Worm (Caenorhabditis elegans) whole organism, early embryonic: ENCODE results near the gene F32D8.15.

Source experiments
- flt-1 ChIP-seq: fragments of 200-800 bp; sonication (Bioruptor generic); IDR thresholded peaks from 2 replicates; pipeline ENCODE4 v1.3.6; 2022; ENCODE audit warnings: missing genetic modification characterization, missing compliant biosample characterization
- pes-1 ChIP-seq: fragments of 200-800 bp; sonication (Bioruptor generic); IDR thresholded peaks from 2 replicates; pipeline ENCODE4 v1.3.6; 2022; ENCODE audit warnings: missing genetic modification reagents, missing genetic modification characterization, missing compliant biosample characterization
- sea-1 ChIP-seq: fragments of 200-800 bp; sonication (Bioruptor generic); conservative IDR thresholded peaks from 2 replicates; pipeline ENCODE4 v1.3.6; 2022; ENCODE audit warnings: missing genetic modification characterization, missing compliant biosample characterization
- tbx-37 ChIP-seq: fragments of 200-800 bp; sonication (Bioruptor generic); conservative IDR thresholded peaks from 2 replicates; pipeline ENCODE4 v1.3.6; 2022; ENCODE audit warnings: missing genetic modification reagents, missing genetic modification characterization, missing compliant biosample characterization
- tra-4 ChIP-seq: sonication (generic microtip); optimal IDR thresholded peaks from 2 replicates; lab custom pipeline; 2017; ENCODE audit warnings: missing genetic modification characterization, missing compliant biosample characterization

DNA sequence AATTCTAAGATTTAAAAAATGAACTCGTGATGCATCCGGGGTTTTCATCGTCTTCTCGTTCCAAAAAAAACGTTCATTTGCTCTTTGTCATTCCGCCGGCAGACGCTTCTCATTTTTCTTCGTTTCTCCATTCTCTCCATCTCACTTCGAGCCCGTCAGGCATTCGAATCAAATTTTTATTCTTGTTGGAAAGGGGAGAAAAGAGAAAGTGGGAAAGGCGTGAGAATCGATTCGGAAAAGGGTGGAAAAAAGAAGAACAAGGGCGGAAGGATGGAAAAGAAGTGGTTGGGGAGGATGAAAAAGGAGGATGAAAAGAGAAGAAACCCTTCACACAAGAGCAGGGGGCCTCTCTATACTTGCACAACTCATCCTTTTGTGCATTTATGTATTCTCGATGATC lies 947 bp downstream of the F32D8.15 start:
- TF ChIP-seq sea-1 (GFP tag; lab: Robert Waterston, UW) (no peak), tbx-37 (no peak), pes-1 (GFP tag; lab: Robert Waterston, UW) (no peak), flt-1 (no peak), tra-4 (tag; lab: Kevin White, UChicago) (no peak)
